Fruit fly (Drosophila melanogaster) whole organism, pupa: ENCODE measurements around the gene CG13375.

ENCODE experiments used
- CG10348 ChIP-seq: fragments of 200-800 bp; sonication (Bioruptor generic); IDR thresholded peaks from 2 replicates; pipeline ENCODE4 v1.3.6; 2022; ENCODE audit warnings: missing biosample characterization, missing genetic modification characterization
- CG12605 ChIP-seq: fragments of 200-800 bp; sonication (Bioruptor generic); IDR thresholded peaks from 2 replicates; pipeline ENCODE4 v1.3.6; 2022; ENCODE audit warnings: missing biosample characterization, missing genetic modification characterization
- CG13204 ChIP-seq: fragments of 200-800 bp; sonication (Bioruptor generic); optimal IDR thresholded peaks from 2 replicates; lab custom pipeline; 2018; ENCODE audit warnings: missing biosample characterization, mild to moderate bottlenecking, missing genetic modification characterization, moderate library complexity
- CG14655 ChIP-seq: fragments of 200-800 bp; sonication (Bioruptor generic); optimal IDR thresholded peaks from 3 replicates; lab custom pipeline; 2017; ENCODE audit warnings: mild to moderate bottlenecking, missing biosample characterization, missing genetic modification reagents, missing genetic modification characterization
- CG15710 ChIP-seq: fragments of 200-800 bp; sonication (Bioruptor generic); optimal IDR thresholded peaks from 2 replicates; lab custom pipeline; 2018; ENCODE audit warnings: missing biosample characterization, mild to moderate bottlenecking, missing genetic modification characterization, moderate library complexity
- CG17806 ChIP-seq: fragments of 200-800 bp; sonication (Bioruptor generic); optimal IDR thresholded peaks from 2 replicates; lab custom pipeline; 2018; ENCODE audit warnings: missing biosample characterization, mild to moderate bottlenecking, missing genetic modification characterization, moderate library complexity
- CG32121 ChIP-seq: fragments of 200-800 bp; sonication (Bioruptor generic); IDR thresholded peaks from 2 replicates; pipeline ENCODE4 v1.3.6; 2022; ENCODE audit warnings: missing biosample characterization, missing genetic modification characterization
- CG34367 ChIP-seq: fragments of 200-800 bp; sonication (Bioruptor generic); optimal IDR thresholded peaks from 2 replicates; lab custom pipeline; 2018; ENCODE audit warnings: missing biosample characterization, mild to moderate bottlenecking, missing genetic modification characterization
- CG4496 ChIP-seq: fragments of 200-800 bp; sonication (Bioruptor generic); IDR thresholded peaks from 3 replicates; pipeline ENCODE4 v1.3.6; 2022; ENCODE audit warnings: missing biosample characterization, missing genetic modification characterization
- CG8159 ChIP-seq: fragments of 200-800 bp; sonication (Bioruptor generic); optimal IDR thresholded peaks from 3 replicates; lab custom pipeline; 2018; ENCODE audit warnings: missing biosample characterization, mild to moderate bottlenecking, missing genetic modification characterization, moderate library complexity
- CG8301 ChIP-seq: fragments of 200-800 bp; sonication (Bioruptor generic); optimal IDR thresholded peaks from 2 replicates; lab custom pipeline; 2018; ENCODE audit warnings: missing biosample characterization, mild to moderate bottlenecking, missing genetic modification characterization
- CG9948 ChIP-seq: fragments of 200-800 bp; sonication (Bioruptor generic); optimal IDR thresholded peaks from 2 replicates; lab custom pipeline; 2018; ENCODE audit warnings: missing biosample characterization, mild to moderate bottlenecking, missing genetic modification characterization, moderate library complexity
- D1 ChIP-seq: fragments of 200-800 bp; sonication (Bioruptor generic); optimal IDR thresholded peaks from 2 replicates; lab custom pipeline; 2018; ENCODE audit warnings: missing biosample characterization, mild to moderate bottlenecking, missing genetic modification characterization, moderate library complexity
- EcR ChIP-seq: fragments of 200-800 bp; sonication (Bioruptor generic); optimal IDR thresholded peaks from 3 replicates; lab custom pipeline; 2019; ENCODE audit warnings: missing biosample characterization, missing genetic modification characterization, mild to moderate bottlenecking, moderate library complexity, missing genetic modification reagents
- Ets98B ChIP-seq: fragments of 200-800 bp; sonication (Bioruptor generic); IDR thresholded peaks from 2 replicates; pipeline ENCODE4 v1.3.6; 2022; ENCODE audit warnings: missing biosample characterization, missing genetic modification characterization
- Pif1A ChIP-seq: fragments of 200-800 bp; sonication (Bioruptor generic); optimal IDR thresholded peaks from 3 replicates; lab custom pipeline; 2016; ENCODE audit warnings: missing biosample characterization, missing genetic modification characterization
- Pif1B ChIP-seq: fragments of 200-800 bp; sonication (Bioruptor generic); optimal IDR thresholded peaks from 3 replicates; lab custom pipeline; 2016; ENCODE audit warnings: missing biosample characterization, missing genetic modification characterization
- Snoo ChIP-seq: fragments of 200-800 bp; sonication (Bioruptor generic); optimal IDR thresholded peaks from 3 replicates; lab custom pipeline; 2017; ENCODE audit warnings: missing biosample characterization, mild to moderate bottlenecking, missing genetic modification characterization, inconsistent platforms
- fd96Ca ChIP-seq: fragments of 200-800 bp; sonication (Bioruptor generic); IDR thresholded peaks from 3 replicates; pipeline ENCODE4 v1.3.6; 2022; ENCODE audit warnings: missing biosample characterization, missing genetic modification characterization
- gl ChIP-seq: fragments of 200-800 bp; sonication (Bioruptor generic); optimal IDR thresholded peaks from 2 replicates; lab custom pipeline; 2018; ENCODE audit warnings: missing biosample characterization, mild to moderate bottlenecking, missing genetic modification characterization
- rn ChIP-seq: fragments of 200-800 bp; sonication (Bioruptor generic); IDR thresholded peaks from 2 replicates; pipeline ENCODE4 v1.3.6; 2022; ENCODE audit warnings: missing biosample characterization, missing genetic modification characterization

The CG13375 gene

DNA sequence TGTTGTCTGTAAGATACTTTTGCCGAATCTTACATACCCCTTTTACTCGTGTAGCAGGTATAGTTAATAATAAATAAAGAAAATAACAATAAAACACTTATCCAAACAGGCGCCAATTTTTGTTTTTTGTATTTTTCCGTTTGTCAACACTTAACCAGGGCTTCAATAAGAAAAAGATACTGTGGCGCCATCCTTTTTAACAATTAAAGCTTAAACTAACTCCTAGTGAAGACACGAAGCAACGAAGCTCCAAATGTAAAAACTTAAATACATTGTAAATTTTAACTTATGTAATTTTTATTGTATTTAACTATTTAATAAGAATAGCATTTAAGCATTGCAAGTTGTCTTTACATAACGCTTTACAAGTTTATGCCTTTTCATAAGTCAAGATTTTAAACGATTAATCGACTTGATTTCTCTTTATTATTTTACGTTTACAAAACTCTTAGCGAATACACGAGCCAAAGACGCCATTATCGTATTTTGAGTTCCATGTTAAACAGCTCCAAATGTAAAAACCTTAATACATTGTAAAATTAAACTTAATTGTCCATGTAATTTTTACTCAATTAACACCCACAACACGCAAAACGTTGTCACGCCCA is 42.0 kb upstream of the CG13375 start:
- no peak for TF ChIP-seq EcR
- TF ChIP-seq CG34367 (tag; lab: Kevin White, UChicago): no peak
- TF ChIP-seq CG17806 (tag; lab: Kevin White, UChicago): no peak
- no peak for TF ChIP-seq CG13204

DNA sequence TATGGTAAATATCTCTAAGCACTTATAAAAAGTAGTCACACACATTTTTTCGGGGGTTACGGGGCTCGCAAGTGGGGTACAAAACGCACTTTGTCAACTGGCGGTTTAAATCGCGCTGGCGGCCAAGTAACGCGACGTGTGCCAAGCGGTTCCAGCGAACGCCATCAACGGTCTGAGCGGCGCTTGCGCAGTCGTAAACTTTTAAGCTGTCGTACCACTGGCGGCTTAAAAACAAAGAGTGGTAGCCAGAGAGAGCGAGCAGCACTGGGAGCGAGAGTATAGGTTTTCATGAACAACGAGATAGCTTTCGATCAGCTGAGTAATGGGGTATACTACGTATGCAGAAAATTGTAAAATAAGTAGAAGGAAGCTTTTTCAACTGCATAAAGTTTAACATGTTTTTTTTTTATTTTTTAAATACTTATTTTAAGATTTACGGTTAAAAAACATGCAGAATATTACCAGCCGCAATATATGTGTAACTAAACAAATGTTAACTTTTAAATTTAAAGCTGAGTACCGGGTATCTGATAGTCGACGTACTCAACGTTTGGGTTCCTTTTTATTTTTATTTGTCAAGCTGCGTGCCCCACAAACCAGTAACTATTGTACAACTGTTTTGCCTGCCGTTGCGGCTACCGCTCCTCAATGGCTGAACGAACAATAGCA is 40.0 kb upstream of the CG13375 start:
- peak; percentile 10 for TF ChIP-seq CG34367 (tag; lab: Kevin White, UChicago)
- no peak for TF ChIP-seq CG10348 (GFP tag; lab: Robert Waterston, UW)
- TF ChIP-seq CG8159 (tag; lab: Kevin White, UChicago): peak; percentile 68
- TF ChIP-seq Pif1A: peak; percentile 36
- TF ChIP-seq gl (tag; lab: Kevin White, UChicago): no peak
- TF ChIP-seq Ets98B (GFP tag; lab: Robert Waterston, UW): peak; percentile 42; the same call in 1 of the 2 replicates
- no peak for TF ChIP-seq CG12605 (GFP tag; lab: Robert Waterston, UW)
- TF ChIP-seq CG15710 (tag; lab: Kevin White, UChicago): no peak
- peak; percentile 50 for TF ChIP-seq CG14655 (GFP tag; lab: Kevin White, UChicago)
- TF ChIP-seq D1 (tag; lab: Kevin White, UChicago): no peak
- TF ChIP-seq rn (GFP tag; lab: Robert Waterston, UW): no peak
- peak; percentile 60 for TF ChIP-seq Pif1B (GFP tag; lab: Kevin White, UChicago)
- TF ChIP-seq EcR: no peak
- peak; percentile 42 for TF ChIP-seq CG8301 (tag; lab: Kevin White, UChicago)
- peak; percentile 49 for TF ChIP-seq CG13204
- TF ChIP-seq CG32121 (GFP tag; lab: Robert Waterston, UW): peak; percentile 30; the same call in 1 of the 2 replicates
- peak; percentile 53; the same call in 1 of the 3 replicates for TF ChIP-seq CG4496 (GFP tag; lab: Robert Waterston, UW)
- TF ChIP-seq fd96Ca (GFP tag; lab: Robert Waterston, UW): no peak
- TF ChIP-seq CG9948 (tag; lab: Kevin White, UChicago): peak; percentile 49
- peak; percentile 58 for TF ChIP-seq CG17806 (tag; lab: Kevin White, UChicago)
- TF ChIP-seq Snoo (tag; lab: Kevin White, UChicago): peak; percentile 26
- TF ChIP-seq, all 21 proteins: peak for 13

DNA sequence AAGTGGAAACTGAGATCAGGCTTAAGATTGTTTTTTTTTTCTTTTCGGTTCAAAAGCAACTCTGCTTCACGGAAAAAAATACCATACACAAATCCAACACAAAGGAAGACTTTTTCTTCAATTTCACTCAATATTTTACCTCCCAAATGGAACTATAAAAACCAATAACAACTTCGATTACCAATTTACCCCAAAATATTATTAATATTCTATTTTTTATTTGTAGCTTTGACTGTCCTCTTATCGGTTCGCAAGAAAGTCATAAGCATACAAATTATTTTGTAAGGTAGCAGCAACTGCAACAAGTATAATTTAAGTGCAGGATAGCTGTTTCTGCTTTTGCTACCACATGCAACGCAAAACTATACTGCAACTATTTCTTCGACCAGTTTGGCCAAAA is 39.2 kb upstream of the CG13375 start:
- TF ChIP-seq CG8301 (tag; lab: Kevin White, UChicago): peak; percentile 9
- TF ChIP-seq CG8159 (tag; lab: Kevin White, UChicago): no peak
- no peak for TF ChIP-seq gl (tag; lab: Kevin White, UChicago)
- TF ChIP-seq CG14655 (GFP tag; lab: Kevin White, UChicago): peak; percentile 26

DNA sequence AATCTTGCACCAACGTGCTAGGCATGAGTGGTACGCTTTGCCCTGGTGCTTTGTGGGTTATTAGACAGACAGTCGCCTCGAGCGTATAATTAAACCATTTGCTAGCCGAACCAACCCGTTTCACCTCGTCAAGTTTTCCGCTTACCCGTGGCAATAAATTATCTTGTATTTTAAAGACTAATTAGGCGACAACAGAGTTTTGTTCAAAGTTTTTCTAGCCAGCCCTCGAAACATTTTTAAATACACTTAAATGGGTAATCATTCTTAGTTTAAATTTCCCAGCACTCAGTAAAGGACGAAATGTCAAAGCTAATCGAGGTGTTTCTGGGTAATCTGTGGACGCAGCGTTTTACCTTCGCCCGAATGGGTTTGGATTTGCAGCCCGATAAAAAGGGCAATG is 20.1 kb upstream of the CG13375 start, which contains the start of gene Or1a:
Or1a (plus strand) TSS at position 301 of the 400 bp plus-strand sequence.
- TF ChIP-seq CG10348 (GFP tag; lab: Robert Waterston, UW) (no peak), CG8159 (tag; lab: Kevin White, UChicago) (no peak), CG17806 (tag; lab: Kevin White, UChicago) (no peak), CG32121 (GFP tag; lab: Robert Waterston, UW) (no peak), gl (tag; lab: Kevin White, UChicago) (no peak), EcR (no peak), D1 (tag; lab: Kevin White, UChicago) (no peak)

DNA sequence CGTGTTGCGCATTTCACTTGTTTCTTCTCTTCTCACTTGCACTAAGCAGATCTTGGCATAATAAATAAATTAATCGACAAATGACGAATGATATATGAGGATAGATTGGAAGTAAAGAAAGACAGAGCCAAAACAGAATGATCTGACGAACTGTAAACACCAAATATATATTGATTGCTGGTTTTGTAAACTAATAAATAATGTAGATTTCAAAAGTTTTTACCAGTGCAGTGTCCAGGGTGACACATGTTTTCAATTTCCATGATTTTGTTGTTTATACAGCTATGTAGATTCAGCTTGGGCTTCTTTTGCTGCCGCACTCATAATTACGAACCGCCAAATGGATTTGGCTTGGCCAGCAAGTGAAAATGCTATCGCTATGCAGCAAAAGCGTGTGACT is 16.6 kb upstream of the CG13375 start:
- TF ChIP-seq CG14655 (GFP tag; lab: Kevin White, UChicago) (peak; percentile 9), CG8301 (tag; lab: Kevin White, UChicago) (peak; percentile 3), CG9948 (tag; lab: Kevin White, UChicago) (no peak), Pif1B (GFP tag; lab: Kevin White, UChicago) (no peak), CG15710 (tag; lab: Kevin White, UChicago) (no peak), Pif1A (no peak), CG4496 (GFP tag; lab: Robert Waterston, UW) (no peak), CG34367 (tag; lab: Kevin White, UChicago) (no peak), CG32121 (GFP tag; lab: Robert Waterston, UW) (0 out of 2 replicates have a peak, but pooled peaks have one; percentile 21), Snoo (tag; lab: Kevin White, UChicago) (no peak), CG13204 (no peak)

DNA sequence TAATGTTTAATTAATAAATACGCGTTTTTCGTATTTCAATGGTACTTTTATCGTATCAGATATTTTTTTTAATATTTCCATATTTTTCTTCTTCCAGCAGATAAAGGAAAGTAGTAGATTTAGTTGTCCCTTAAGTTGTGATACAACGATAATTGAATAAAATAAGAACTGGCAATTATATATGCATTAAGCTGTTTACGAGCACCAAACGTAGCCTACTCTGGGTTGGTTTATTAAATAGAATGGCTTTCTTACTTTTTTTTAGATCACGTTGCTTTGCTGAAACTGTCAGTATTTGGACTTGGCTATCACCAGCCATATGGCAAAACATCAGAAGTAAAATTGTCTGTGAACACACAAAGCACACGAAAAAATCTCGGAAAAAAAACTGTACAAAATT is 12.6 kb upstream of the CG13375 start, which contains the start of gene CG12470:
CG12470 (plus strand) TSS at position 301 of the 400 bp plus-strand sequence.
- TF ChIP-seq Pif1A (no peak), CG10348 (GFP tag; lab: Robert Waterston, UW) (no peak), D1 (tag; lab: Kevin White, UChicago) (no peak), CG15710 (tag; lab: Kevin White, UChicago) (no peak), CG14655 (GFP tag; lab: Kevin White, UChicago) (no peak), CG12605 (GFP tag; lab: Robert Waterston, UW) (no peak), CG8159 (tag; lab: Kevin White, UChicago) (no peak), EcR (no peak), CG9948 (tag; lab: Kevin White, UChicago) (no peak), CG8301 (tag; lab: Kevin White, UChicago) (no peak), CG34367 (tag; lab: Kevin White, UChicago) (no peak), CG32121 (GFP tag; lab: Robert Waterston, UW) (no peak), CG4496 (GFP tag; lab: Robert Waterston, UW) (no peak), Ets98B (GFP tag; lab: Robert Waterston, UW) (no peak), CG13204 (no peak), gl (tag; lab: Kevin White, UChicago) (no peak)
